Worm (Caenorhabditis elegans): Measurements from ENCODE around the gene F07A11.1.

DNA sequence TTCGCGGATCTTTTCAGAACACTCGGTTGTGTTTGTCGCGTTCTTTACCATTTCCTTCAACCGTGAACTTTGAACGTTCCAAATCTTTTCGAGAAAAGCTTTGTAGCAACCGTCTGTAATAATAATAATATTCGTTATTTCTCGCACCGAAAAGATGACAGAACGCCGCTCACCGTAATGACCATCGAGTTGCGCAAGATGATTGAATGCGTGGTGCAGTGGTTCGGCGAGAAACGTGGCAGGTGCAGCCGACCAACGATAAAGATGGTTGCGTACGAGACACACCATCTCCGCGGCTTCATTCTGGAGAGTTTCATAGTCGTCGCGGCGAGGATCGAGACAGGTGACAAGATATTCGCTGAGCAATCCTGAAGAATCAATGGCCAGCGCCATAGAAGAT lies 49.0 kb downstream of the F07A11.1 start:
- TF ChIP-seq F13C5.2 (tag; optimal IDR thresholded peaks at IDR 0.05) (no peak), tbx-11 (GFP tag; IDR thresholded peaks at IDR 0.05) (no peak), ceh-13 (GFP tag; optimal IDR thresholded peaks at IDR 0.05) (no peak), hnd-1 (tag; optimal IDR thresholded peaks at IDR 0.05) (no peak), B0310.2 (tag; optimal IDR thresholded peaks at IDR 0.05) (no peak)
